Worm (Caenorhabditis elegans): ENCODE results near the gene Y69E1A.3.

Gene Y69E1A.3

ce11 chrIV:10918877-10919560, 33.1 kb upstream of the Y69E1A.3 start (continued):
- no peak for TF ChIP-seq dmd-9 (GFP tag; IDR thresholded peaks at IDR 0.05)
- TF ChIP-seq cey-2 (tag; optimal IDR thresholded peaks at IDR 0.05; ENCODE audit: borderline replicate concordance, insufficient read depth): no peak
- TF ChIP-seq nhr-48 (tag; optimal IDR thresholded peaks at IDR 0.05): peak; percentile 25
- TF ChIP-seq arid-1 (GFP tag; conservative IDR thresholded peaks at IDR 0.05): 0 out of 2 replicates have a peak, but pooled peaks have one; percentile 36
- TF ChIP-seq ama-1 (optimal IDR thresholded peaks at IDR 0.05): peak; percentile 76
- peak; percentile 41 for TF ChIP-seq lin-13 (GFP tag; optimal IDR thresholded peaks at IDR 0.05)
- no peak for TF ChIP-seq egl-27 (tag; optimal IDR thresholded peaks at IDR 0.05)
- TF ChIP-seq F10B5.3 (tag; optimal IDR thresholded peaks at IDR 0.05): no peak
- TF ChIP-seq madf-5 (GFP tag; IDR thresholded peaks at IDR 0.05): no peak
- no peak for TF ChIP-seq rbr-2 (tag; optimal IDR thresholded peaks at IDR 0.05)
- no peak for TF ChIP-seq fos-1 (tag; optimal IDR thresholded peaks at IDR 0.05)
- TF ChIP-seq unc-39 (tag; optimal IDR thresholded peaks at IDR 0.05): no peak
- TF ChIP-seq nhr-11 (tag; optimal IDR thresholded peaks at IDR 0.05): peak; percentile 77
- no peak for TF ChIP-seq tag-97 (GFP tag; IDR thresholded peaks at IDR 0.05)
- peak; percentile 48; the same call in 1 of the 2 replicates for TF ChIP-seq lin-1 (GFP tag; IDR thresholded peaks at IDR 0.05)
- TF ChIP-seq ztf-11 (tag; optimal IDR thresholded peaks at IDR 0.05): no peak
- TF ChIP-seq T26A8.4 (GFP tag; IDR thresholded peaks at IDR 0.05): 0 out of 2 replicates have a peak, but pooled peaks have one; percentile 39
- TF ChIP-seq F26F4.8 (GFP tag; conservative IDR thresholded peaks at IDR 0.05): no peak
- no peak for TF ChIP-seq mxl-2 (GFP tag; conservative IDR thresholded peaks at IDR 0.05)
- TF ChIP-seq nhr-102 (tag; optimal IDR thresholded peaks at IDR 0.05): no peak
- TF ChIP-seq nhr-6 (tag; optimal IDR thresholded peaks at IDR 0.05): peak; percentile 43
- TF ChIP-seq T20F7.1 (GFP tag; optimal IDR thresholded peaks at IDR 0.05): peak; percentile 56
- peak; percentile 42 for TF ChIP-seq duxl-1 (tag; optimal IDR thresholded peaks at IDR 0.05; ENCODE audit: poor library complexity)
- TF ChIP-seq jun-1 (tag; optimal IDR thresholded peaks at IDR 0.05): no peak
- TF ChIP-seq dpl-1 (GFP tag; optimal IDR thresholded peaks at IDR 0.05): peak; percentile 58
- TF ChIP-seq F37D6.2 (tag; optimal IDR thresholded peaks at IDR 0.05): peak; percentile 31
- no peak for TF ChIP-seq attf-4 (tag; optimal IDR thresholded peaks at IDR 0.05)
- peak in 1 of 2 experiments; percentile 96 for TF ChIP-seq unc-62 (GFP tag; optimal IDR thresholded peaks at IDR 0.05 in 1 of 2)
- TF ChIP-seq unc-62 (tag; optimal IDR thresholded peaks at IDR 0.05): no peak
- TF ChIP-seq ceh-32 (tag; optimal IDR thresholded peaks at IDR 0.05; ENCODE audit: poor library complexity): no peak
- TF ChIP-seq pqm-1 (tag; optimal IDR thresholded peaks at IDR 0.05): peak; percentile 3
- TF ChIP-seq lin-38 (GFP tag; IDR thresholded peaks at IDR 0.05): peak; percentile 87
- TF ChIP-seq mes-2 (tag; optimal IDR thresholded peaks at IDR 0.05; ENCODE audit: poor library complexity, severe bottlenecking): peak; percentile 66
- TF ChIP-seq lin-29 (GFP tag; IDR thresholded peaks at IDR 0.05): no peak
- TF ChIP-seq mep-1 (tag; optimal IDR thresholded peaks at IDR 0.05): peak; percentile 87
- TF ChIP-seq tra-1 (GFP tag; IDR thresholded peaks at IDR 0.05): no peak
- no peak for TF ChIP-seq unc-130 (GFP tag; optimal IDR thresholded peaks at IDR 0.05)
- TF ChIP-seq spr-3 (GFP tag; optimal IDR thresholded peaks at IDR 0.05): peak; percentile 35
- peak; percentile 42; the same call in 1 of the 2 replicates for TF ChIP-seq nhr-42 (GFP tag; IDR thresholded peaks at IDR 0.05)
- TF ChIP-seq vab-7 (GFP tag; IDR thresholded peaks at IDR 0.05): peak; percentile 39; the same call in 1 of the 2 replicates
- no peak for TF ChIP-seq spr-1 (tag; optimal IDR thresholded peaks at IDR 0.05)
- TF ChIP-seq nhr-237 (tag; optimal IDR thresholded peaks at IDR 0.05): no peak
- no peak for TF ChIP-seq Y75B8A.6 (GFP tag; IDR thresholded peaks at IDR 0.05)
- TF ChIP-seq daf-19 (GFP tag; conservative IDR thresholded peaks at IDR 0.05): 0 out of 2 replicates have a peak, but pooled peaks have one; percentile 27
- TF ChIP-seq lin-15B (tag; optimal IDR thresholded peaks at IDR 0.05): no peak
- TF ChIP-seq zip-11 (GFP tag; IDR thresholded peaks at IDR 0.05): no peak
- TF ChIP-seq sdz-12 (GFP tag; optimal IDR thresholded peaks at IDR 0.05): no peak
- no peak for TF ChIP-seq mdt-29 (GFP tag; IDR thresholded peaks at IDR 0.05)
- TF ChIP-seq snpc-1.2 (GFP tag; IDR thresholded peaks at IDR 0.05): 0 out of 2 replicates have a peak, but pooled peaks have one; percentile 44
- peak; percentile 89 to 99 for TF ChIP-seq hif-1 (tag; optimal IDR thresholded peaks at IDR 0.05)

Data from whole organism, L4 larva.